Worm (Caenorhabditis elegans) whole organism, early embryonic: Measurements from ENCODE around the gene sri-32.

Experiments
- B0310.2 ChIP-seq: sonication (generic microtip); optimal IDR thresholded peaks from 2 replicates; lab custom pipeline; 2016; ENCODE audit warnings: mild to moderate bottlenecking, missing genetic modification characterization, missing compliant biosample characterization
- F13C5.2 ChIP-seq: sonication (generic microtip); optimal IDR thresholded peaks from 2 replicates; lab custom pipeline; 2017; ENCODE audit warnings: mild to moderate bottlenecking, missing genetic modification characterization, inconsistent platforms, missing compliant biosample characterization
- aly-1 ChIP-seq: sonication (generic microtip); optimal IDR thresholded peaks from 2 replicates; lab custom pipeline; 2016; ENCODE audit warnings: missing genetic modification characterization, missing compliant biosample characterization
- ama-1 ChIP-seq: fragments of 150-350 bp; optimal IDR thresholded peaks from 2 replicates; lab custom pipeline; 2014
- ceh-13 ChIP-seq: fragments of 200-800 bp; sonication (Bioruptor generic); optimal IDR thresholded peaks from 2 replicates; lab custom pipeline; 2018; ENCODE audit warnings: mild to moderate bottlenecking, missing genetic modification characterization, missing compliant biosample characterization
- ceh-36 ChIP-seq: sonication (generic microtip); optimal IDR thresholded peaks from 2 replicates; lab custom pipeline; 2016; ENCODE audit warnings: missing genetic modification characterization, inconsistent platforms, missing compliant biosample characterization
- ets-7 ChIP-seq: sonication (generic microtip); optimal IDR thresholded peaks from 2 replicates; lab custom pipeline; 2016; ENCODE audit warnings: missing genotype, missing genetic modification characterization, missing compliant biosample characterization
- flt-1 ChIP-seq: fragments of 200-800 bp; sonication (Bioruptor generic); IDR thresholded peaks from 2 replicates; pipeline ENCODE4 v1.3.6; 2022; ENCODE audit warnings: missing genetic modification characterization, missing compliant biosample characterization
- hmbx-1 ChIP-seq: sonication (generic microtip); optimal IDR thresholded peaks from 2 replicates; lab custom pipeline; 2016; ENCODE audit warnings: mild to moderate bottlenecking, missing genetic modification characterization, missing compliant biosample characterization
- hmg-4 ChIP-seq: fragments of 200-800 bp; sonication (Bioruptor generic); optimal IDR thresholded peaks from 2 replicates; lab custom pipeline; 2018; ENCODE audit warnings: mild to moderate bottlenecking, missing genetic modification characterization, missing compliant biosample characterization
- hnd-1 ChIP-seq: sonication (generic microtip); optimal IDR thresholded peaks from 2 replicates; lab custom pipeline; 2016; ENCODE audit warnings: missing genetic modification characterization, missing compliant biosample characterization
- pes-1 ChIP-seq: fragments of 200-800 bp; sonication (Bioruptor generic); IDR thresholded peaks from 2 replicates; pipeline ENCODE4 v1.3.6; 2022; ENCODE audit warnings: missing genetic modification reagents, missing genetic modification characterization, missing compliant biosample characterization
- scrt-1 ChIP-seq: fragments of 200-800 bp; sonication (Bioruptor generic); IDR thresholded peaks from 2 replicates; pipeline ENCODE4 v1.3.6; 2022; ENCODE audit warnings: missing genetic modification characterization, missing compliant biosample characterization
- sea-1 ChIP-seq: fragments of 200-800 bp; sonication (Bioruptor generic); conservative IDR thresholded peaks from 2 replicates; pipeline ENCODE4 v1.3.6; 2022; ENCODE audit warnings: missing genetic modification characterization, missing compliant biosample characterization
- tbx-11 ChIP-seq: fragments of 200-800 bp; sonication (Bioruptor generic); IDR thresholded peaks from 2 replicates; pipeline ENCODE4 v1.3.6; 2022; ENCODE audit warnings: missing genetic modification characterization, missing compliant biosample characterization
- tbx-37 ChIP-seq: fragments of 200-800 bp; sonication (Bioruptor generic); conservative IDR thresholded peaks from 2 replicates; pipeline ENCODE4 v1.3.6; 2022; ENCODE audit warnings: missing genetic modification reagents, missing genetic modification characterization, missing compliant biosample characterization
- tra-4 ChIP-seq: sonication (generic microtip); optimal IDR thresholded peaks from 2 replicates; lab custom pipeline; 2017; ENCODE audit warnings: missing genetic modification characterization, missing compliant biosample characterization

sri-32 gene

DNA sequence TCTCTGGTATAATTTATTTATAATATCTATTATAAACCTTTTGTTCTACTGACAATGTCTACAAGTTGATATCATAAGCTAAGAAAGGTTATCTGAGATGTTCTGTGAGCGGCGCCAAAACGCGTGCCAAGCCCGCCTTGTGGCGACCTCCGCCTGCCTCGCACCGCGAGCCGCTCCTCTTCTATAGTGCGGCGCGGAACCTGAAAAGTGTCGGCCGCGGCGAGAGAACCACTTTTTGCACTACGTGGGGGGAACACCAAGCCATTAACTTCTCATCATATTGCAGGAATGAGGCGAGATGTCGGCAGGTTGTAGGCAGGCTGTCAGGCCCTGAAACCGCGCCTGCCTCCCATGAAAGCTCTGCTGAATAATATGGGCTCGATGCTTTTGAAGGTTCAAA lies 41.0 kb downstream of the sri-32 start:
- TF ChIP-seq ama-1 (lab: Kevin White, UChicago) (no peak), scrt-1 (no peak), tbx-11 (GFP tag; lab: Robert Waterston, UW) (no peak), tra-4 (no peak), hmbx-1 (no peak), ceh-36 (tag; lab: Kevin White, UChicago) (no peak), pes-1 (GFP tag; lab: Robert Waterston, UW) (no peak), flt-1 (no peak), aly-1 (tag; lab: Kevin White, UChicago) (no peak), ceh-13 (GFP tag; lab: Kevin White, UChicago) (no peak), tbx-37 (no peak)

DNA sequence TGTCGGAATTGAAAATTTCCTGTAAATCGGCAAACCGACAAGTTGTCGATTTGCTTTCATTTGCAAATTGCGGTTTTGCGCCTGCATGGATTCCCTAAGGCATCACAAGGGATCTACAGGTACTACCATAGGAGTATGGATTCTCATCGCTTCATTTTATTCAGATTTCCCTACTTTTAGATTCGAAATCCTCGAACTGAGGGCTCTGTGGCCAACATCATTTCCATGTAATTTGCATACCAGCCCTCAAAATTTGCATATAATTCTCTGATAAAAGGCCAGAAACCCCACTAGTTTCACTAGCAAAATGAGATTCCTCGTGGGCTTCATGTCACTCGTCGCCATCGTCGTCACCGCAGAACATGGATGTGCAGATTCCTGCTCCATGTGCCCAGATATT lies 42.0 kb downstream of the sri-32 start, which contains the start of gene Y25C1A.2:
Gene Y25C1A.2, plus strand, starts transcription at position 301 of the 400 bp plus-strand sequence.
- TF ChIP-seq hnd-1 (tag; lab: Kevin White, UChicago) (no peak), ama-1 (lab: Kevin White, UChicago) (no peak), sea-1 (no peak), ets-7 (no peak), ceh-13 (GFP tag; lab: Kevin White, UChicago) (no peak), tra-4 (no peak), hmg-4 (GFP tag; lab: Kevin White, UChicago) (no peak), F13C5.2 (tag; lab: Kevin White, UChicago) (no peak), scrt-1 (no peak), aly-1 (tag; lab: Kevin White, UChicago) (no peak), pes-1 (GFP tag; lab: Robert Waterston, UW) (no peak), tbx-37 (no peak), tbx-11 (GFP tag; lab: Robert Waterston, UW) (no peak), flt-1 (no peak), B0310.2 (tag; lab: Kevin White, UChicago) (no peak), hmbx-1 (no peak), ceh-36 (tag; lab: Kevin White, UChicago) (no peak)

DNA sequence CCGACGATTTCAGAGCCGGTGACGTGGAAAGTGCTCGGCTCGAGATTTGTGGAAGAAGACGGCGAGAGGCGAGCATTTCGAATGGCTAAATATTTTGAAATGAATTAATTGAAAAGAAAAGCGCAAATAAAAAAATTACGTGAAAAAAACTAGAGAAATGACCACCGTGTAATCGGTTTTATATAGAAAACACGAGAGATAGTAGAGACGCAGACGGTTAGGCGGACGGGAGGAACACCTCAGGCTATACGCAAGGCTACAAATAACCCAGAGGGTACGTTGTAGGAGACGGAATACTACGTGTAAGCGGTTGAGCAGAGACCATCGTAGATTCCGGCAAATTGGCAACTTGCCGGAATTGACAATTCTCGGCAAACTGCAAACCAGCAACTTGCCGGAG lies 43.1 kb downstream of the sri-32 start, which contains the start of gene Y25C1A.13:
Gene Y25C1A.13, minus strand, starts transcription at position 101 of the 400 bp plus-strand sequence.
- TF ChIP-seq scrt-1 (no peak), ets-7 (no peak), sea-1 (no peak), F13C5.2 (tag; lab: Kevin White, UChicago) (no peak), ama-1 (lab: Kevin White, UChicago) (no peak), tra-4 (no peak), B0310.2 (tag; lab: Kevin White, UChicago) (no peak), tbx-11 (GFP tag; lab: Robert Waterston, UW) (no peak), pes-1 (GFP tag; lab: Robert Waterston, UW) (no peak), flt-1 (no peak), hmbx-1 (no peak), aly-1 (tag; lab: Kevin White, UChicago) (no peak), hnd-1 (tag; lab: Kevin White, UChicago) (no peak), tbx-37 (no peak), hmg-4 (GFP tag; lab: Kevin White, UChicago) (no peak)

ce11 chrII:3110099-3110498 lies 44.2 kb downstream of the sri-32 start:
- no peak for TF ChIP-seq tra-4
- TF ChIP-seq hmg-4 (GFP tag; lab: Kevin White, UChicago): no peak
- TF ChIP-seq B0310.2 (tag; lab: Kevin White, UChicago): no peak
- no peak for TF ChIP-seq sea-1
- no peak for TF ChIP-seq ceh-13 (GFP tag; lab: Kevin White, UChicago)
- TF ChIP-seq hnd-1 (tag; lab: Kevin White, UChicago): no peak
- TF ChIP-seq tbx-11 (GFP tag; lab: Robert Waterston, UW): no peak
- TF ChIP-seq F13C5.2 (tag; lab: Kevin White, UChicago): no peak
- TF ChIP-seq flt-1: no peak
- no peak for TF ChIP-seq tbx-37
- no peak for TF ChIP-seq ceh-36 (tag; lab: Kevin White, UChicago)

DNA sequence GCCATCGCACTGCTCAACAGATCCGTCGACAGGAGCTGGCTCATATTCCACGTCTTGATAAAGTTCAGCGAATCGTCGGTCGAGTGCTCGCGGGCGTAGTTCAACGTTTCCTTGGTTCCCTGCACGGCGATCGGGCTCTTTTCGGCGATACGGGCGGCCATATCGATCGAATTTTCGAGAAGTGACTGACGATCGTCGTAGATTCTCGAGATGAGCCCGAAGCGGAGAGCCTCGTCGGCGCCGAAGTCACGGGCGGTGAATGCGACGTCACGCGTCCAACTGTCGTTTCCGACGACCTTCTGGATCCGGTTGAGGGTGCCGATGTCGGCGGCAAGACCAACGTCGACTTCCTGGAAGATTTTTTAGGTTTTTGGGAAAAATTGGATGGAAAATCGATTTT lies 44.8 kb downstream of the sri-32 start:
- TF ChIP-seq ceh-13 (GFP tag; lab: Kevin White, UChicago) (no peak), pes-1 (GFP tag; lab: Robert Waterston, UW) (no peak), hmbx-1 (no peak), tra-4 (no peak), ama-1 (lab: Kevin White, UChicago) (no peak), ets-7 (no peak), sea-1 (no peak), scrt-1 (no peak)

ce11 chrII:3108101-3108500 lies 46.2 kb downstream of the sri-32 start:
- no peak for TF ChIP-seq tra-4
- no peak for TF ChIP-seq tbx-11 (GFP tag; lab: Robert Waterston, UW)
- no peak for TF ChIP-seq ets-7
- TF ChIP-seq hmbx-1: no peak
- TF ChIP-seq B0310.2 (tag; lab: Kevin White, UChicago): no peak
- no peak for TF ChIP-seq scrt-1
- TF ChIP-seq ceh-13 (GFP tag; lab: Kevin White, UChicago): no peak
- no peak for TF ChIP-seq pes-1 (GFP tag; lab: Robert Waterston, UW)

ce11 chrII:3105765-3106164 lies 48.5 kb downstream of the sri-32 start, which contains the start of gene clec-122:
TSS of gene clec-122 (plus strand) at chrII:3106065.
- TF ChIP-seq hnd-1 (tag; lab: Kevin White, UChicago): no peak
- no peak for TF ChIP-seq ets-7
- no peak for TF ChIP-seq tra-4
- TF ChIP-seq scrt-1: no peak
- no peak for TF ChIP-seq ceh-13 (GFP tag; lab: Kevin White, UChicago)
- no peak for TF ChIP-seq sea-1
- no peak for TF ChIP-seq tbx-37
- no peak for TF ChIP-seq hmg-4 (GFP tag; lab: Kevin White, UChicago)
- no peak for TF ChIP-seq aly-1 (tag; lab: Kevin White, UChicago)
- TF ChIP-seq pes-1 (GFP tag; lab: Robert Waterston, UW): no peak
- TF ChIP-seq flt-1: no peak
- TF ChIP-seq hmbx-1: no peak
- TF ChIP-seq F13C5.2 (tag; lab: Kevin White, UChicago): no peak
- TF ChIP-seq ama-1 (lab: Kevin White, UChicago): no peak
- TF ChIP-seq ceh-36 (tag; lab: Kevin White, UChicago): no peak
- no peak for TF ChIP-seq tbx-11 (GFP tag; lab: Robert Waterston, UW)
- no peak for TF ChIP-seq B0310.2 (tag; lab: Kevin White, UChicago)
